Fruit fly (Drosophila melanogaster): ENCODE data around the gene Poxm.

The Poxm gene

DNA sequence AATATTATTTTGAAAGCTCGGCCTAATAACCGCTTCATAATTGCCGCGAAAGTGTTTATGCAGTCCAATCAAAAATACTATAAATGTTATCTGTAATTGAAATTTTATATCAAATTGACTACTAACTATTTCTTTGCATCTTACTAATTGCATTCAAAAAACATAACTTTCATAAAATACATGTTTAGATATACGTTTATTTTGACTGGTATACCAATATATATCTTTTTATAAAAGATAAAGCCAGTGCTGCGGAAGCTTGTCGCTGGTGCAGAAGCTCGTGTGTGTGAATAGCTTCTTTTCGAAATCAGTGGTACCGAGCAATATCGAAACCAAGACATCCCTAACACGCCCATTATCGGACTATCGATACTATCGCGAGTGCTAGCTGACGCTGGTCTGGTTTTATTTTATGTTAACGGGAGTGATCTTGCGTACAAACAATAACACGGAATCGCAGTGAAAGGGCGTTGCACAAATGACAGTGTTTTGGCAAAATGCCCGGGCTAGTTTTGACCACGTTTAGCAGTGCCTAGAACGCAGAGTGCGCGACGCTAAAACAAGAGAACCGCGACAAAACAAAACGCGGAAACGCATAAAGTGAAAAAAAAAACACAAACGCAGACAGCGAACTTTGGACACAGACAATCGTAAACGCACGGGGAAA, 16.0 kb upstream of the Poxm start, which contains the start of gene Atg13 (continued):
- TF ChIP-seq Taf1 (GFP tag; IDR thresholded peaks at IDR 0.05) = no peak
- no peak for TF ChIP-seq esg (GFP tag; conservative IDR thresholded peaks at IDR 0.05)
- TF ChIP-seq Usf (GFP tag; optimal IDR thresholded peaks at IDR 0.05) = peak; percentile 43
- TF ChIP-seq Aef1 (GFP tag; IDR thresholded peaks at IDR 0.05) = peak; percentile 34; the same call in 1 of the 3 replicates
- no peak for TF ChIP-seq odd (GFP tag; optimal IDR thresholded peaks at IDR 0.05)
- TF ChIP-seq CHES-1-like (GFP tag; optimal IDR thresholded peaks at IDR 0.05) = no peak
- no peak for TF ChIP-seq CG7928 (GFP tag; optimal IDR thresholded peaks at IDR 0.05)
- no peak for TF ChIP-seq sr (GFP tag; IDR thresholded peaks at IDR 0.05)
- TF ChIP-seq CG18764 (GFP tag; optimal IDR thresholded peaks at IDR 0.05) = no peak
- TF ChIP-seq lola (GFP tag; optimal IDR thresholded peaks at IDR 0.05) = peak in 1 of 3 experiments; percentile 34
- peak; percentile 35 for TF ChIP-seq Hr3 (GFP tag; optimal IDR thresholded peaks at IDR 0.05)
- peak; percentile 85 for TF ChIP-seq Opbp (GFP tag; IDR thresholded peaks at IDR 0.05; ENCODE audit: partially characterized antibody)
- peak; percentile 51 for TF ChIP-seq Dp (GFP tag; optimal IDR thresholded peaks at IDR 0.05)
- no peak for TF ChIP-seq NC2α (GFP tag; optimal IDR thresholded peaks at IDR 0.05)
- no peak for TF ChIP-seq CG12769 (tag; optimal IDR thresholded peaks at IDR 0.05)
- TF ChIP-seq HLHmδ (GFP tag; optimal IDR thresholded peaks at IDR 0.05) = peak; percentile 45
- TF ChIP-seq NfI (GFP tag; optimal IDR thresholded peaks at IDR 0.05) = peak; percentile 7
- TF ChIP-seq CG9215 (GFP tag; IDR thresholded peaks at IDR 0.05) = no peak
- TF ChIP-seq trem (tag; optimal IDR thresholded peaks at IDR 0.05) = peak; percentile 9
- TF ChIP-seq CG15479 (GFP tag; optimal IDR thresholded peaks at IDR 0.05) = no peak
- no peak for TF ChIP-seq aop (GFP tag; IDR thresholded peaks at IDR 0.05)
- TF ChIP-seq CG12155 (GFP tag; optimal IDR thresholded peaks at IDR 0.05) = peak; percentile 20
- no peak for TF ChIP-seq otp (GFP tag; IDR thresholded peaks at IDR 0.05)
- peak; percentile 11 for TF ChIP-seq CG12104 (GFP tag; optimal IDR thresholded peaks at IDR 0.05)
- peak; percentile 70 for TF ChIP-seq CoRest (tag; optimal IDR thresholded peaks at IDR 0.05)
- TF ChIP-seq zen (tag; optimal IDR thresholded peaks at IDR 0.05) = peak; percentile 36
- no peak for TF ChIP-seq CG6813 (GFP tag; optimal IDR thresholded peaks at IDR 0.05)
- TF ChIP-seq CG4282 (GFP tag; optimal IDR thresholded peaks at IDR 0.05) = no peak
- TF ChIP-seq fd64A (GFP tag; optimal IDR thresholded peaks at IDR 0.05) = no peak
- TF ChIP-seq Doc3 (GFP tag; IDR thresholded peaks at IDR 0.05; ENCODE audit: partially characterized antibody) = peak; percentile 42; the same call in 1 of the 3 replicates
- TF ChIP-seq CG2199 (GFP tag; IDR thresholded peaks at IDR 0.05) = no peak
- no peak for TF ChIP-seq cas (GFP tag; IDR thresholded peaks at IDR 0.05)
- TF ChIP-seq Gsc (GFP tag; IDR thresholded peaks at IDR 0.05) = no peak
- peak; percentile 23 for TF ChIP-seq CG4424 (GFP tag; optimal IDR thresholded peaks at IDR 0.05)
- peak; percentile 5 for TF ChIP-seq zfh2 (GFP tag; optimal IDR thresholded peaks at IDR 0.05)
- peak; percentile 6 for TF ChIP-seq twi (tag; optimal IDR thresholded peaks at IDR 0.05)
- TF ChIP-seq caup (GFP tag; optimal IDR thresholded peaks at IDR 0.05; ENCODE audit: severe bottlenecking) = no peak
- TF ChIP-seq Med (GFP tag) = peak; percentile 75
- TF ChIP-seq grau (tag; optimal IDR thresholded peaks at IDR 0.05) = peak; percentile 46
- TF ChIP-seq lmd (GFP tag; IDR thresholded peaks at IDR 0.05) = no peak
- no peak for TF ChIP-seq fru (optimal IDR thresholded peaks at IDR 0.05)
- peak; percentile 48 for TF ChIP-seq CG2129 (GFP tag; IDR thresholded peaks at IDR 0.05; ENCODE audit: partially characterized antibody)
- no peak for TF ChIP-seq CG8388 (GFP tag; optimal IDR thresholded peaks at IDR 0.05)
- TF ChIP-seq her (GFP tag; optimal IDR thresholded peaks at IDR 0.05) = no peak
- TF ChIP-seq CG1602 (GFP tag; optimal IDR thresholded peaks at IDR 0.05) = peak; percentile 28
- TF ChIP-seq stwl (tag; optimal IDR thresholded peaks at IDR 0.05) = peak; percentile 25
- TF ChIP-seq CG31441 (GFP tag; IDR thresholded peaks at IDR 0.05) = no peak
- TF ChIP-seq Sry-δ (GFP tag; optimal IDR thresholded peaks at IDR 0.05) = peak; percentile 83
- TF ChIP-seq onecut (GFP tag; IDR thresholded peaks at IDR 0.05) = no peak
- TF ChIP-seq gem (tag; optimal IDR thresholded peaks at IDR 0.05) = no peak
